Fruit fly (Drosophila melanogaster) whole organism, larva: ENCODE measurements around the gene CG2211.

Experiments
- noc ChIP-seq: fragments of 200-800 bp; sonication (Bioruptor generic); optimal IDR thresholded peaks from 3 replicates; lab custom pipeline; 2019; ENCODE audit warnings: missing biosample characterization, mild to moderate bottlenecking, missing genetic modification characterization, moderate library complexity

The CG2211 gene

DNA sequence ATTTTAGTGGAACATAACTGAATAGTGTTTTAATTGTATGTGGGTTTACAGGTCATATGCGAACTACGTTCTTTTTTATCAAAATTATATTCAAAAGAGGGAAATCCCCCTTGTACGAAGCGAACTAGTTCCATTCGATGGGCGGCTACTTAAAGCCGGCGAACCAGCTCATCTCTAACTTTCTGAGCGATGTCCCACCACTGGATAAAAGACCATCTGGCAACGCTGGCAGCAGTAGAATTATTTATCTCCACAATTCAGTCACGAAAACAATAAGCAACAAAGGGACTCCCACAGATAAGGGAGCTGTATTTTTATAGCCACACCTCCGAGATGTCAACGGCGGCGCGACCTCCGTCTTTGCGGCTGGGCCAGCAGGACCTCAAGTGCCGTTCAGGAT, 39.5 kb downstream of the CG2211 start, which contains the start of gene Rabex-5:
Gene Rabex-5 (plus strand): TSS at position 221 of the 400 bp plus-strand sequence.
- TF ChIP-seq noc (tag; lab: Kevin White, UChicago): no peak

dm6 chr3L:1294835-1295234, 40.3 kb downstream of the CG2211 start:
- TF ChIP-seq noc (tag; lab: Kevin White, UChicago): no peak
